Fruit fly (Drosophila melanogaster): ENCODE measurements around the gene CG32668.

DNA sequence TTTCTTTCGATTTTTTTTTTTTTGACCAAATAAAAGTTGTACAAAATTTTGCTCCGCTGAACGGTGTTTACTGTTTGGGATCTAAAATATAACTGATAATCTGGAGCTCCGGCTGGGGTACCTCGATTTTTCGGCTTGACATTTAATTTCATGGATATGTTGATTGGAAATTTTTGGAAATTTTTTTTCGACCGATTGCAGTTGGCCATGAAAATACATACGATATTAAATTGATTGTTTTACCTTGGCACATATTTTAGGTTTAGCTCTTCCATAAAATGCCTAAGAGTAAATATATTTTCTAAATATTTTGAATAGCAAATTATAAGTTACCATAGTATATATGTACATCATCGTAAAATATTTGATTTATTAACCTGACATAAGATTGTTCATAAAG is 11.0 kb upstream of the CG32668 start, which contains the start of gene CG1394:
- TF ChIP-seq CG8478 (optimal IDR thresholded peaks at IDR 0.05) (no peak), CTCF (optimal IDR thresholded peaks at IDR 0.05) (no peak)
